Worm (Caenorhabditis elegans): ENCODE results near the gene B0334.4.
A peak's percentile ranks its signal among the peaks of the same experiment; 100 is the strongest.

Gene B0334.4

DNA sequence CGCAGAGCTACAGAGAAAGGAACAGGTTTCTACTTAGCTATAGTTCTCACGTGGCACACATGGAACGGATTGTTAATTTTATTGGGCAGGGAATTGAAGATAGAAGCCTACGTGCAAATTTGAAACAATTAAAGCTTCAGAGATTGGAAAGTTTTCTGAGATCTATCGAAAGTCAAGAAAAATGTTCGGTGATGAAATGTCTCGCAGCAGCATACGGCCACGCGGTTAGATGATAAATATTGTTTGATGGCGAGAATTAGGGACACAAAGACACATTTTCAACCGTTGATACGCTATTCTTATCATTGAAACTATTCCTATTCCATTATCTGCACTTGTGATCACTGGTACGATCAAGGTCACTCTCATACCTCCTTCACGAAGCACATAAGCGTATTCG, 22.9 kb upstream of the B0334.4 start:
- TF ChIP-seq Y55F3AM.14 (GFP tag; optimal IDR thresholded peaks at IDR 0.05): no peak
- TF ChIP-seq nhr-12 (tag; optimal IDR thresholded peaks at IDR 0.05): no peak
- no peak for TF ChIP-seq mab-5 (tag; optimal IDR thresholded peaks at IDR 0.05)
- TF ChIP-seq nhr-11 (tag; optimal IDR thresholded peaks at IDR 0.05): no peak
- no peak for TF ChIP-seq snpc-4 (tag; optimal IDR thresholded peaks at IDR 0.05)
- no peak for TF ChIP-seq ceh-82 (tag; optimal IDR thresholded peaks at IDR 0.05)
- no peak for TF ChIP-seq nhr-23 (tag; optimal IDR thresholded peaks at IDR 0.05)
- TF ChIP-seq mbf-1 (tag; optimal IDR thresholded peaks at IDR 0.05): no peak
- no peak for TF ChIP-seq ceh-16 (tag; optimal IDR thresholded peaks at IDR 0.05)
- TF ChIP-seq nhr-10 (tag; optimal IDR thresholded peaks at IDR 0.05): no peak
- TF ChIP-seq nhr-237 (tag; optimal IDR thresholded peaks at IDR 0.05): no peak
- TF ChIP-seq alr-1 (tag; optimal IDR thresholded peaks at IDR 0.05): no peak
- peak; percentile 25 for TF ChIP-seq gmeb-1 (tag; optimal IDR thresholded peaks at IDR 0.05)
- no peak for TF ChIP-seq nhr-77 (tag; optimal IDR thresholded peaks at IDR 0.05)
- TF ChIP-seq peb-1 (tag; optimal IDR thresholded peaks at IDR 0.05): no peak
- TF ChIP-seq F13H6.1 (tag; optimal IDR thresholded peaks at IDR 0.05): no peak
- TF ChIP-seq dmd-4 (tag; optimal IDR thresholded peaks at IDR 0.05): no peak
- no peak for TF ChIP-seq zag-1 (tag; optimal IDR thresholded peaks at IDR 0.05)
- TF ChIP-seq sem-4 (tag; optimal IDR thresholded peaks at IDR 0.05): peak; percentile 21
- TF ChIP-seq crh-2 (tag; optimal IDR thresholded peaks at IDR 0.05): peak; percentile 42
- TF ChIP-seq ztf-1 (GFP tag; conservative IDR thresholded peaks at IDR 0.05): no peak
- no peak for TF ChIP-seq ama-1 (optimal IDR thresholded peaks at IDR 0.05)
- peak; percentile 80 for TF ChIP-seq sma-9 (GFP tag; optimal IDR thresholded peaks at IDR 0.05)
- TF ChIP-seq sma-9 (tag; optimal IDR thresholded peaks at IDR 0.05): no peak
- TF ChIP-seq sma-3 (GFP tag; optimal IDR thresholded peaks at IDR 0.05): peak; percentile 53
- TF ChIP-seq ZK546.5 (tag; optimal IDR thresholded peaks at IDR 0.05): no peak
- TF ChIP-seq unc-55 (GFP tag; optimal IDR thresholded peaks at IDR 0.05): no peak
- TF ChIP-seq elt-3 (tag; optimal IDR thresholded peaks at IDR 0.05): no peak
- TF ChIP-seq ztf-4 (tag; optimal IDR thresholded peaks at IDR 0.05): no peak
- TF ChIP-seq C34F6.9 (tag; optimal IDR thresholded peaks at IDR 0.05): peak; percentile 21
- TF ChIP-seq nhr-6 (tag; optimal IDR thresholded peaks at IDR 0.05): no peak
- TF ChIP-seq unc-39 (tag; optimal IDR thresholded peaks at IDR 0.05): no peak
- TF ChIP-seq ztf-11 (tag; optimal IDR thresholded peaks at IDR 0.05): no peak
- TF ChIP-seq fos-1 (tag; optimal IDR thresholded peaks at IDR 0.05): peak; percentile 81
- peak; percentile 62 for TF ChIP-seq nhr-25 (tag; optimal IDR thresholded peaks at IDR 0.05)
- TF ChIP-seq mdl-1 (tag; optimal IDR thresholded peaks at IDR 0.05): peak in 1 of 2 experiments; percentile 55
- peak; percentile 95 for TF ChIP-seq blmp-1 (tag; optimal IDR thresholded peaks at IDR 0.05; ENCODE audit: insufficient read depth)
- TF ChIP-seq lin-39 (tag; optimal IDR thresholded peaks at IDR 0.05): no peak
- TF ChIP-seq nhr-21 (tag; optimal IDR thresholded peaks at IDR 0.05): peak; percentile 79
- no peak for TF ChIP-seq elt-1 (tag; optimal IDR thresholded peaks at IDR 0.05)
- TF ChIP-seq lin-11 (tag; optimal IDR thresholded peaks at IDR 0.05): no peak
- TF ChIP-seq egl-27 (tag; optimal IDR thresholded peaks at IDR 0.05): no peak
- TF ChIP-seq aly-2 (tag; optimal IDR thresholded peaks at IDR 0.05): no peak
- TF ChIP-seq nhr-129 (tag; optimal IDR thresholded peaks at IDR 0.05): peak; percentile 36
- peak in 1 of 2 experiments; percentile 23 for TF ChIP-seq lsy-2 (tag; optimal IDR thresholded peaks at IDR 0.05)
- TF ChIP-seq R02D3.7 (tag; optimal IDR thresholded peaks at IDR 0.05): no peak
- TF ChIP-seq skn-1 (tag; optimal IDR thresholded peaks at IDR 0.05): no peak
- TF ChIP-seq unc-62 (GFP tag; optimal IDR thresholded peaks at IDR 0.05): no peak
- TF ChIP-seq lin-13 (GFP tag; optimal IDR thresholded peaks at IDR 0.05): no peak

Data from whole organism, L2 larva.